Worm (Caenorhabditis elegans): Measurements from ENCODE around the gene asps-1.

Gene asps-1

DNA sequence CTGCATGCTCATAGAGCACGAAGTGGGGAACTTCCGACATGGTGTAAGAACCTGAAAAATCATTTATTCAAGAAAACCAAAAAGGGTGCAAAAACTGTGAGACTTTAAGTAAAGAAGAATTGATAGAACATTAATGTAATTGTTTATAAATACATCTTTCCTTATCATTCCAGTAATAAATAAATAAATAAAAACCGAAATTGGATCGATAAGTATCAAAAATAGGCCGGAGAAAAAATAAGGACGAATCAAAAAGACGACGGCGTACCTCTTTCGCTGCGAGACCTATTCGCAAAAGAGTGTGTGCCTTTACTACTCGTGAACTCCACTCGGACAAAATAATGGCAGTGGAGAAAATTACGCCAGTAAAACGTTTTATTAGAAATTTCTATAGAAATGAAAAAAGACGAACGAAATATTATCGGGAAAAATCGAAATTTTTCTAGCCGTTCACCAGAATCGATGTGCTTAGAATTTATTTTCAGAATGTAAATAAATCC is 35.8 kb upstream of the asps-1 start, which contains the start of gene nol-56:
TSS of gene nol-56 (minus strand) at position 51 of the 500 bp plus-strand sequence.
- peak; percentile 67 for TF ChIP-seq nhr-21 (tag; optimal IDR thresholded peaks at IDR 0.05)
- TF ChIP-seq ZK546.5 (tag; optimal IDR thresholded peaks at IDR 0.05) = peak; percentile 41
- peak; percentile 78 for TF ChIP-seq sem-4 (tag; optimal IDR thresholded peaks at IDR 0.05)
- no peak for TF ChIP-seq R02D3.7 (tag; optimal IDR thresholded peaks at IDR 0.05)
- TF ChIP-seq unc-62 (GFP tag; optimal IDR thresholded peaks at IDR 0.05) = no peak
- peak; percentile 60 for TF ChIP-seq fos-1 (tag; optimal IDR thresholded peaks at IDR 0.05)
- peak; percentile 85 for TF ChIP-seq nhr-25 (tag; optimal IDR thresholded peaks at IDR 0.05)
- no peak for TF ChIP-seq ceh-82 (tag; optimal IDR thresholded peaks at IDR 0.05)
- TF ChIP-seq aly-2 (tag; optimal IDR thresholded peaks at IDR 0.05) = no peak
- TF ChIP-seq nhr-10 (tag; optimal IDR thresholded peaks at IDR 0.05) = no peak
- TF ChIP-seq ztf-4 (tag; optimal IDR thresholded peaks at IDR 0.05) = peak; percentile 51
- peak; percentile 90 for TF ChIP-seq crh-2 (tag; optimal IDR thresholded peaks at IDR 0.05)
- TF ChIP-seq nhr-77 (tag; optimal IDR thresholded peaks at IDR 0.05) = peak; percentile 10
- peak; percentile 27 for TF ChIP-seq ama-1 (optimal IDR thresholded peaks at IDR 0.05)
- peak; percentile 79 for TF ChIP-seq sma-9 (GFP tag; optimal IDR thresholded peaks at IDR 0.05)
- no peak for TF ChIP-seq sma-9 (tag; optimal IDR thresholded peaks at IDR 0.05)
- no peak for TF ChIP-seq ztf-11 (tag; optimal IDR thresholded peaks at IDR 0.05)
- TF ChIP-seq nhr-6 (tag; optimal IDR thresholded peaks at IDR 0.05) = peak; percentile 59
- TF ChIP-seq alr-1 (tag; optimal IDR thresholded peaks at IDR 0.05) = peak; percentile 15
- TF ChIP-seq mab-5 (tag; optimal IDR thresholded peaks at IDR 0.05) = peak; percentile 83
- TF ChIP-seq unc-39 (tag; optimal IDR thresholded peaks at IDR 0.05) = no peak
- peak; percentile 81 for TF ChIP-seq sma-3 (GFP tag; optimal IDR thresholded peaks at IDR 0.05)
- TF ChIP-seq lin-11 (tag; optimal IDR thresholded peaks at IDR 0.05) = peak; percentile 69
- no peak for TF ChIP-seq dmd-4 (tag; optimal IDR thresholded peaks at IDR 0.05)
- TF ChIP-seq ceh-16 (tag; optimal IDR thresholded peaks at IDR 0.05) = no peak
- no peak for TF ChIP-seq lin-39 (tag; optimal IDR thresholded peaks at IDR 0.05)
- peak; percentile 76 for TF ChIP-seq lin-13 (GFP tag; optimal IDR thresholded peaks at IDR 0.05)
- TF ChIP-seq egl-27 (tag; optimal IDR thresholded peaks at IDR 0.05) = no peak
- TF ChIP-seq C34F6.9 (tag; optimal IDR thresholded peaks at IDR 0.05) = peak; percentile 91
- TF ChIP-seq nhr-11 (tag; optimal IDR thresholded peaks at IDR 0.05) = no peak
- peak; percentile 85 for TF ChIP-seq gmeb-1 (tag; optimal IDR thresholded peaks at IDR 0.05)
- no peak for TF ChIP-seq nhr-23 (tag; optimal IDR thresholded peaks at IDR 0.05)
- TF ChIP-seq blmp-1 (tag; optimal IDR thresholded peaks at IDR 0.05; ENCODE audit: insufficient read depth) = peak; percentile 26
- peak; percentile 72 for TF ChIP-seq F13H6.1 (tag; optimal IDR thresholded peaks at IDR 0.05)
- TF ChIP-seq elt-1 (tag; optimal IDR thresholded peaks at IDR 0.05) = no peak
- TF ChIP-seq nhr-129 (tag; optimal IDR thresholded peaks at IDR 0.05) = peak; percentile 77
- TF ChIP-seq snpc-4 (tag; optimal IDR thresholded peaks at IDR 0.05) = peak; percentile 70
- peak; percentile 91 for TF ChIP-seq unc-55 (GFP tag; optimal IDR thresholded peaks at IDR 0.05)
- TF ChIP-seq zag-1 (tag; optimal IDR thresholded peaks at IDR 0.05) = peak; percentile 6
- peak; percentile 66 to 93 for TF ChIP-seq lsy-2 (tag; optimal IDR thresholded peaks at IDR 0.05)
- no peak for TF ChIP-seq Y55F3AM.14 (GFP tag; optimal IDR thresholded peaks at IDR 0.05)

DNA sequence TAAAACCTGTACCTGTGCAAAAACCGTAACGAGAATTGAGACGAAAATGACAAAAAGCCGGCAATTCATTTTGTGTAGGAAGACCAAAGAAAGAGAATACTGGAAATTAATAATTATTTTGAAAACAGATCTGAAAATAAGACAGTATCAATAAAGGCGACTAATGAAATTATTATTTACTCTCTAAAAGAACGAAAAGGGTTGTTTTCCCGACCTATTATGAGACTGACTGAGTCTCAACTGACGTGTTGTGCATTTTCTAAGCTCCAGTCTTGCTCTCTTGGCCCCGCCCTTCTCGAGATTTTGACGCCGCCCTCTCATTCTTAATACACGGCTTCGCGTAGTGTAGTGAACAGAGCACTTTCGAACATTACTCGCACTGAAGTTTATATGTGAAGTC is 32.9 kb upstream of the asps-1 start, which contains the start of gene K07C5.9:
TSS of gene K07C5.9 (minus strand) at position 101 of the 400 bp plus-strand sequence.
- no peak for TF ChIP-seq ztf-4 (tag; optimal IDR thresholded peaks at IDR 0.05)
- TF ChIP-seq mab-5 (tag; optimal IDR thresholded peaks at IDR 0.05) = no peak
- TF ChIP-seq aly-2 (tag; optimal IDR thresholded peaks at IDR 0.05) = no peak
- TF ChIP-seq unc-39 (tag; optimal IDR thresholded peaks at IDR 0.05) = no peak
- no peak for TF ChIP-seq nhr-12 (tag; optimal IDR thresholded peaks at IDR 0.05)
- TF ChIP-seq blmp-1 (tag; optimal IDR thresholded peaks at IDR 0.05; ENCODE audit: insufficient read depth) = no peak
- TF ChIP-seq nhr-6 (tag; optimal IDR thresholded peaks at IDR 0.05) = no peak
- TF ChIP-seq ZK546.5 (tag; optimal IDR thresholded peaks at IDR 0.05) = no peak
- TF ChIP-seq crh-2 (tag; optimal IDR thresholded peaks at IDR 0.05) = no peak
- TF ChIP-seq Y55F3AM.14 (GFP tag; optimal IDR thresholded peaks at IDR 0.05) = no peak
- no peak for TF ChIP-seq elt-1 (tag; optimal IDR thresholded peaks at IDR 0.05)
- TF ChIP-seq skn-1 (tag; optimal IDR thresholded peaks at IDR 0.05) = no peak
